Worm (Caenorhabditis elegans) whole organism, L1 larva: Measurements from ENCODE around the gene vps-33.2.

Experiments
- ceh-8 ChIP-seq: fragments of 200-800 bp; sonication (Bioruptor generic); optimal IDR thresholded peaks from 2 replicates; lab custom pipeline; 2018; ENCODE audit warnings: mild to moderate bottlenecking, missing genetic modification characterization, moderate library complexity, missing compliant biosample characterization
- irx-1 ChIP-seq: sonication (generic microtip); optimal IDR thresholded peaks from 2 replicates; lab custom pipeline; 2016; ENCODE audit warnings: missing genetic modification characterization, missing compliant biosample characterization
- mep-1 ChIP-seq: fragments of 150-350 bp; optimal IDR thresholded peaks from 2 replicates; lab custom pipeline; 2014; ENCODE audit warnings: missing biosample characterization, missing genetic modification characterization
- nhr-19 ChIP-seq: fragments of 200-800 bp; sonication (Bioruptor generic); conservative IDR thresholded peaks from 2 replicates; pipeline ENCODE4 v1.3.6; 2022; ENCODE audit warnings: missing genetic modification characterization, missing compliant biosample characterization
- snu-23 ChIP-seq: sonication (generic microtip); optimal IDR thresholded peaks from 2 replicates; lab custom pipeline; 2016; ENCODE audit warnings: missing genetic modification characterization, missing compliant biosample characterization
- sox-4 ChIP-seq: sonication (generic microtip); optimal IDR thresholded peaks from 2 replicates; lab custom pipeline; 2016; ENCODE audit warnings: missing genetic modification characterization, missing compliant biosample characterization
- unc-98 ChIP-seq: fragments of 200-800 bp; sonication (Bioruptor generic); IDR thresholded peaks from 2 replicates; pipeline ENCODE4 v1.3.6; 2022; ENCODE audit warnings: missing genetic modification characterization, missing compliant biosample characterization

- TF ChIP-seq ceh-8 (GFP tag; lab: Kevin White, UChicago) (no peak), mep-1 (tag; lab: Kevin White, UChicago) (no peak), sox-4 (tag; lab: Kevin White, UChicago) (no peak), nhr-19 (GFP tag; lab: Robert Waterston, UW) (no peak), snu-23 (GFP tag; lab: Kevin White, UChicago) (no peak), unc-98 (GFP tag; lab: Robert Waterston, UW) (no peak), irx-1 (tag; lab: Kevin White, UChicago) (no peak)
Measured at ce11 chrII:6581236-6581635, 19.8 kb upstream of the vps-33.2 start, which contains the start of gene C56C10.6.
